Worm (Caenorhabditis elegans) whole organism, young adult: ENCODE data around the gene trr-1.

Source experiments
- B0035.1 ChIP-seq: sonication (generic microtip); optimal IDR thresholded peaks from 2 replicates; lab custom pipeline; 2016; ENCODE audit warnings: missing genetic modification characterization, mild to moderate bottlenecking, missing compliant biosample characterization, missing genotype, missing genetic modification reagents
- D2030.7 ChIP-seq: fragments of 200-800 bp; sonication (Bioruptor generic); IDR thresholded peaks from 2 replicates; pipeline ENCODE4 v1.3.6; 2022; ENCODE audit warnings: missing genetic modification reagents, missing genetic modification characterization, missing compliant biosample characterization
- F10E7.11 ChIP-seq: sonication (generic microtip); optimal IDR thresholded peaks from 2 replicates; lab custom pipeline; 2017; ENCODE audit warnings: mild to moderate bottlenecking, missing genetic modification characterization, moderate library complexity, missing compliant biosample characterization
- F33H1.4 ChIP-seq: fragments of 200-800 bp; sonication (Bioruptor generic); IDR thresholded peaks from 2 replicates; pipeline ENCODE4 v1.3.6; 2022; ENCODE audit warnings: missing genetic modification reagents, missing genetic modification characterization, missing compliant biosample characterization
- F39B2.1 ChIP-seq: fragments of 200-800 bp; sonication (Bioruptor generic); IDR thresholded peaks from 2 replicates; pipeline ENCODE4 v1.3.6; 2022; ENCODE audit warnings: missing genetic modification reagents, missing genetic modification characterization, missing compliant biosample characterization
- T07F8.4 ChIP-seq: sonication (generic microtip); optimal IDR thresholded peaks from 2 replicates; lab custom pipeline; 2016; ENCODE audit warnings: mild to moderate bottlenecking, missing genetic modification characterization, moderate library complexity, missing compliant biosample characterization
- Y56A3A.18 ChIP-seq: fragments of 200-800 bp; sonication (Bioruptor generic); IDR thresholded peaks from 2 replicates; pipeline ENCODE4 v1.3.6; 2022; ENCODE audit warnings: missing genetic modification reagents, missing genetic modification characterization, missing compliant biosample characterization
- Y67H2A.10 ChIP-seq: fragments of 200-800 bp; sonication (Bioruptor generic); conservative IDR thresholded peaks from 2 replicates; pipeline ENCODE4 v1.3.6; 2022; ENCODE audit warnings: missing genetic modification reagents, missing genetic modification characterization, missing compliant biosample characterization
- ama-1 ChIP-seq, 3 experiments: fragments of 150-350 bp in 1 of 3; sonication (generic microtip) in 2 of 3; optimal IDR thresholded peaks; 2 replicates each; lab custom pipeline; 2014 to 2018; ENCODE audit warnings: missing biosample characterization in 2 of 3, missing genetic modification characterization in 2 of 3, missing genetic modification reagents in 2 of 3
- attf-3 ChIP-seq: fragments of 200-800 bp; sonication (Bioruptor generic); conservative IDR thresholded peaks from 2 replicates; pipeline ENCODE4 v1.3.6; 2022; ENCODE audit warnings: missing genetic modification reagents, missing genetic modification characterization, missing compliant biosample characterization
- attf-5 ChIP-seq: fragments of 200-800 bp; sonication (Bioruptor generic); optimal IDR thresholded peaks from 2 replicates; lab custom pipeline; 2018; ENCODE audit warnings: mild to moderate bottlenecking, missing genetic modification characterization, missing compliant biosample characterization
- cebp-1 ChIP-seq, 2 experiments: fragments of 200-800 bp in 1 of 2; sonication (Bioruptor generic) in 1 of 2; sonication (generic microtip) in 1 of 2; IDR thresholded peaks in 1 of 2; optimal IDR thresholded peaks in 1 of 2; 2 replicates each; pipeline versions ENCODE4 v1.3.6 to Lab custom; 2017 to 2022; ENCODE audit warnings: missing compliant biosample characterization in 2 of 2, missing genetic modification characterization in 2 of 2, mild to moderate bottlenecking in 1 of 2, missing genetic modification reagents in 1 of 2, moderate library complexity in 1 of 2
- cebp-2 ChIP-seq: fragments of 200-800 bp; sonication (Bioruptor generic); IDR thresholded peaks from 2 replicates; pipeline ENCODE4 v1.3.6; 2022; ENCODE audit warnings: missing genetic modification characterization, missing compliant biosample characterization
- ceh-100 ChIP-seq: fragments of 200-800 bp; sonication (Bioruptor generic); IDR thresholded peaks from 2 replicates; pipeline ENCODE4 v1.3.6; 2022; ENCODE audit warnings: missing genetic modification reagents, missing genetic modification characterization, missing compliant biosample characterization
- ceh-27 ChIP-seq: fragments of 200-800 bp; sonication (Bioruptor generic); optimal IDR thresholded peaks from 2 replicates; lab custom pipeline; 2018; ENCODE audit warnings: mild to moderate bottlenecking, missing genetic modification characterization, moderate library complexity, missing compliant biosample characterization
- ceh-40 ChIP-seq: fragments of 200-800 bp; sonication (Bioruptor generic); IDR thresholded peaks from 2 replicates; pipeline ENCODE4 v1.3.6; 2022; ENCODE audit warnings: missing genetic modification characterization, missing compliant biosample characterization
- ceh-91 ChIP-seq: fragments of 200-800 bp; sonication (Bioruptor generic); IDR thresholded peaks from 2 replicates; pipeline ENCODE4 v1.3.6; 2022; ENCODE audit warnings: missing genetic modification reagents, missing genetic modification characterization, missing compliant biosample characterization
- egl-18 ChIP-seq: fragments of 200-800 bp; sonication (Bioruptor generic); IDR thresholded peaks from 2 replicates; pipeline ENCODE4 v1.3.6; 2022; ENCODE audit warnings: missing genetic modification reagents, missing genetic modification characterization, missing compliant biosample characterization
- egrh-3 ChIP-seq: fragments of 200-800 bp; sonication (Bioruptor generic); IDR thresholded peaks from 2 replicates; pipeline ENCODE4 v1.3.6; 2022; ENCODE audit warnings: missing genetic modification reagents, missing genetic modification characterization, missing compliant biosample characterization
- hlh-12 ChIP-seq: sonication (generic microtip); optimal IDR thresholded peaks from 2 replicates; lab custom pipeline; 2016; ENCODE audit warnings: missing genetic modification characterization, missing compliant biosample characterization
- hlh-26 ChIP-seq: fragments of 200-800 bp; sonication (Bioruptor generic); conservative IDR thresholded peaks from 2 replicates; pipeline ENCODE4 v1.3.6; 2022; ENCODE audit warnings: missing genetic modification reagents, missing genetic modification characterization, missing compliant biosample characterization
- hrde-1 ChIP-seq: sonication (generic microtip); optimal IDR thresholded peaks from 2 replicates; lab custom pipeline; 2016; ENCODE audit warnings: missing genetic modification characterization, mild to moderate bottlenecking, missing compliant biosample characterization, moderate library complexity, missing genotype, missing genetic modification reagents, borderline replicate concordance
- hsf-1 ChIP-seq: fragments of 200-800 bp; sonication (Bioruptor generic); IDR thresholded peaks from 2 replicates; pipeline ENCODE4 v1.3.6; 2022; ENCODE audit warnings: missing genetic modification reagents, missing genetic modification characterization, missing compliant biosample characterization
- lin-26 ChIP-seq: fragments of 200-800 bp; sonication (Bioruptor generic); IDR thresholded peaks from 2 replicates; pipeline ENCODE4 v1.3.6; 2022; ENCODE audit warnings: missing genetic modification reagents, missing genetic modification characterization, missing compliant biosample characterization
- lin-35 ChIP-seq, 3 experiments: fragments of 150-350 bp in 2 of 3; sonication (generic microtip) in 1 of 3; optimal IDR thresholded peaks; 2 replicates each; lab custom pipeline; 2014 to 2018; ENCODE audit warnings: missing biosample characterization in 3 of 3, missing genetic modification characterization in 3 of 3, missing genetic modification reagents in 3 of 3
- lin-54 ChIP-seq: fragments of 200-800 bp; sonication (Bioruptor generic); optimal IDR thresholded peaks from 2 replicates; lab custom pipeline; 2018; ENCODE audit warnings: mild to moderate bottlenecking, missing genetic modification characterization, missing compliant biosample characterization
- madf-6 ChIP-seq: fragments of 200-800 bp; sonication (Bioruptor generic); IDR thresholded peaks from 2 replicates; pipeline ENCODE4 v1.3.6; 2022; ENCODE audit warnings: missing genetic modification reagents, missing genetic modification characterization, missing compliant biosample characterization
- mel-28 ChIP-seq: sonication (generic microtip); optimal IDR thresholded peaks from 2 replicates; lab custom pipeline; 2016; ENCODE audit warnings: borderline replicate concordance, mild to moderate bottlenecking, missing genetic modification characterization, missing compliant biosample characterization
- nfya-1 ChIP-seq: sonication (generic microtip); optimal IDR thresholded peaks from 2 replicates; lab custom pipeline; 2017; ENCODE audit warnings: antibody characterized with exemption, missing compliant biosample characterization, missing genetic modification characterization, borderline replicate concordance; ENCODE audit not compliant: insufficient read depth
- nhr-27 ChIP-seq: fragments of 200-800 bp; sonication (Bioruptor generic); optimal IDR thresholded peaks from 2 replicates; lab custom pipeline; 2018; ENCODE audit warnings: mild to moderate bottlenecking, missing genetic modification characterization, moderate library complexity, missing compliant biosample characterization
- nhr-90 ChIP-seq: sonication (generic microtip); optimal IDR thresholded peaks from 2 replicates; lab custom pipeline; 2016; ENCODE audit warnings: missing genotype, mild to moderate bottlenecking, missing genetic modification characterization, missing compliant biosample characterization
- pha-4 ChIP-seq: fragments of 150-350 bp; sonication (generic microtip); optimal IDR thresholded peaks from 2 replicates; lab custom pipeline; 2014; ENCODE audit warnings: missing biosample characterization, missing genetic modification reagents, missing genetic modification characterization
- rcor-1 ChIP-seq: fragments of 200-800 bp; sonication (Bioruptor generic); IDR thresholded peaks from 2 replicates; pipeline ENCODE4 v1.3.6; 2022; ENCODE audit warnings: missing genetic modification reagents, missing genetic modification characterization, missing compliant biosample characterization
- sdz-38 ChIP-seq: sonication (generic microtip); optimal IDR thresholded peaks from 2 replicates; lab custom pipeline; 2016; ENCODE audit warnings: missing genotype, missing genetic modification characterization, missing compliant biosample characterization
- snpc-3.4 ChIP-seq: sonication (generic microtip); optimal IDR thresholded peaks from 2 replicates; lab custom pipeline; 2017; ENCODE audit warnings: missing genetic modification characterization, mild to moderate bottlenecking, missing compliant biosample characterization, antibody characterized with exemption, moderate library complexity, missing genotype, missing genetic modification reagents
- tbp1 ChIP-seq: fragments of 200-800 bp; sonication (Bioruptor generic); optimal IDR thresholded peaks from 2 replicates; lab custom pipeline; 2018; ENCODE audit warnings: mild to moderate bottlenecking, missing genetic modification characterization, missing compliant biosample characterization
- tbx-9 ChIP-seq: sonication (generic microtip); optimal IDR thresholded peaks from 2 replicates; lab custom pipeline; 2016; ENCODE audit warnings: borderline replicate concordance, missing genetic modification characterization, inconsistent platforms, missing compliant biosample characterization
- tlf-1 ChIP-seq: fragments of 200-800 bp; sonication (Bioruptor generic); optimal IDR thresholded peaks from 2 replicates; lab custom pipeline; 2018; ENCODE audit warnings: mild to moderate bottlenecking, missing genetic modification characterization, missing compliant biosample characterization
- unc-62 ChIP-seq: fragments of 150-350 bp; optimal IDR thresholded peaks from 2 replicates; lab custom pipeline; 2014; ENCODE audit warnings: missing biosample characterization, missing genetic modification reagents, missing genetic modification characterization
- zim-3 ChIP-seq: sonication (generic microtip); optimal IDR thresholded peaks from 2 replicates; lab custom pipeline; 2017; ENCODE audit warnings: mild to moderate bottlenecking, missing genetic modification characterization, moderate library complexity, missing compliant biosample characterization
- ztf-22 ChIP-seq: fragments of 200-800 bp; sonication (Bioruptor generic); optimal IDR thresholded peaks from 2 replicates; lab custom pipeline; 2018; ENCODE audit warnings: mild to moderate bottlenecking, missing genetic modification characterization, moderate library complexity, missing compliant biosample characterization
- ztf-25 ChIP-seq: fragments of 200-800 bp; sonication (Bioruptor generic); IDR thresholded peaks from 2 replicates; pipeline ENCODE4 v1.3.6; 2022; ENCODE audit warnings: missing genetic modification reagents, missing genetic modification characterization, missing compliant biosample characterization
- ztf-28 ChIP-seq: fragments of 200-800 bp; sonication (Bioruptor generic); IDR thresholded peaks from 2 replicates; pipeline ENCODE4 v1.3.6; 2022; ENCODE audit warnings: missing genetic modification reagents, missing genetic modification characterization, missing compliant biosample characterization
- ztf-3 ChIP-seq: fragments of 200-800 bp; sonication (Bioruptor generic); optimal IDR thresholded peaks from 2 replicates; lab custom pipeline; 2018; ENCODE audit warnings: mild to moderate bottlenecking, missing genetic modification characterization, missing compliant biosample characterization
- ztf-6 ChIP-seq: fragments of 200-800 bp; sonication (Bioruptor generic); IDR thresholded peaks from 2 replicates; pipeline ENCODE4 v1.3.6; 2022; ENCODE audit warnings: missing genetic modification reagents, missing genetic modification characterization, missing compliant biosample characterization

trr-1 gene

ce11 chrII:11634681-11635527 lies 40.8 kb downstream of the trr-1 start (continued):
- TF ChIP-seq attf-3 (GFP tag; lab: Robert Waterston, UW) (peak; percentile 44; the same call in 1 of the 2 replicates), nhr-90 (tag; lab: Kevin White, UChicago) (peak; percentile 52), ceh-40 (0 out of 2 replicates have a peak, but pooled peaks have one; percentile 5), mel-28 (tag; lab: Kevin White, UChicago) (no peak), cebp-2 (GFP tag; lab: Robert Waterston, UW) (0 out of 2 replicates have a peak, but pooled peaks have one; percentile 30), hrde-1 (tag; lab: Kevin White, UChicago) (no peak), B0035.1 (tag; lab: Kevin White, UChicago) (no peak), lin-54 (GFP tag; lab: Kevin White, UChicago) (peak; percentile 14), madf-6 (GFP tag; lab: Robert Waterston, UW) (no peak), rcor-1 (GFP tag; lab: Robert Waterston, UW) (peak; percentile 70), hlh-12 (tag; lab: Kevin White, UChicago) (no peak), hsf-1 (GFP tag; lab: Robert Waterston, UW) (no peak), unc-62 (GFP tag; lab: Kevin White, UChicago) (no peak), tbx-9 (no peak), ztf-3 (no peak), zim-3 (tag; lab: Kevin White, UChicago) (peak; percentile 28), ztf-28 (no peak), egl-18 (GFP tag; lab: Robert Waterston, UW) (no peak), ama-1 (optimal IDR thresholded peaks at IDR 0.05; lab: Kevin White, UChicago) (peak; percentile 83), ama-1 (GFP tag; optimal IDR thresholded peaks at IDR 0.05; lab: Kevin White, UChicago) (peak in 1 of 2 experiments; percentile 24), egrh-3 (GFP tag; lab: Robert Waterston, UW) (peak; percentile 95), F39B2.1 (GFP tag; lab: Robert Waterston, UW) (no peak), Y56A3A.18 (GFP tag; lab: Robert Waterston, UW) (no peak), Y67H2A.10 (GFP tag; lab: Robert Waterston, UW) (no peak), snpc-3.4 (tag; lab: Kevin White, UChicago) (no peak), F33H1.4 (GFP tag; lab: Robert Waterston, UW) (no peak), ceh-91 (GFP tag; lab: Robert Waterston, UW) (no peak), D2030.7 (no peak), attf-5 (GFP tag; lab: Kevin White, UChicago) (peak; percentile 76), lin-35 (GFP tag; optimal IDR thresholded peaks at IDR 0.05; lab: Kevin White, UChicago) (peak in 1 of 3 experiments; percentile 44), lin-26 (GFP tag; lab: Robert Waterston, UW) (peak; percentile 74), tbp1 (GFP tag; lab: Kevin White, UChicago) (peak; percentile 55), ztf-6 (no peak), cebp-1 (GFP tag; IDR thresholded peaks at IDR 0.05; lab: Robert Waterston, UW) (peak; percentile 82), cebp-1 (tag; optimal IDR thresholded peaks at IDR 0.05; lab: Kevin White, UChicago) (peak; percentile 89), tlf-1 (GFP tag; lab: Kevin White, UChicago) (no peak), F10E7.11 (tag; lab: Kevin White, UChicago) (no peak), hlh-26 (GFP tag; lab: Robert Waterston, UW) (no peak), ztf-22 (GFP tag; lab: Kevin White, UChicago) (no peak), nfya-1 (tag; lab: Kevin White, UChicago) (no peak), nhr-27 (tag; lab: Kevin White, UChicago) (no peak), ceh-100 (GFP tag; lab: Robert Waterston, UW) (no peak), ztf-25 (GFP tag; lab: Robert Waterston, UW) (no peak), T07F8.4 (tag; lab: Kevin White, UChicago) (no peak), sdz-38 (tag; lab: Kevin White, UChicago) (no peak), pha-4 (tag; lab: Kevin White, UChicago) (no peak), ceh-27 (GFP tag; lab: Kevin White, UChicago) (peak; percentile 90)
